Fruit fly (Drosophila melanogaster) whole organism, embryonic: ENCODE data around the gene ovm.

Experiments
- CG10274 ChIP-seq: fragments of 200-800 bp; sonication (Bioruptor generic); optimal IDR thresholded peaks from 3 replicates; lab custom pipeline; 2017; ENCODE audit warnings: missing biosample characterization, mild to moderate bottlenecking, missing genetic modification characterization
- CG12391 ChIP-seq: fragments of 200-800 bp; sonication (Bioruptor generic); optimal IDR thresholded peaks from 3 replicates; lab custom pipeline; 2018; ENCODE audit warnings: missing biosample characterization, mild to moderate bottlenecking, missing genetic modification characterization, moderate library complexity
- CG12942 ChIP-seq: fragments of 200-800 bp; sonication (Bioruptor generic); optimal IDR thresholded peaks from 3 replicates; lab custom pipeline; 2016; ENCODE audit warnings: missing biosample characterization, missing genetic modification characterization
- CG13894 ChIP-seq: fragments of 200-800 bp; sonication (Bioruptor generic); optimal IDR thresholded peaks from 3 replicates; lab custom pipeline; 2018; ENCODE audit warnings: missing biosample characterization, mild to moderate bottlenecking, missing genetic modification characterization, moderate library complexity
- CG17359 ChIP-seq: fragments of 200-800 bp; sonication (Bioruptor generic); optimal IDR thresholded peaks from 3 replicates; lab custom pipeline; 2018; ENCODE audit warnings: missing biosample characterization, mild to moderate bottlenecking, missing genetic modification characterization, moderate library complexity
- CG17568 ChIP-seq: fragments of 200-800 bp; sonication (Bioruptor generic); optimal IDR thresholded peaks from 2 replicates; lab custom pipeline; 2018; ENCODE audit warnings: missing biosample characterization, mild to moderate bottlenecking, missing genetic modification characterization, moderate library complexity
- CG17829 ChIP-seq: fragments of 200-800 bp; optimal IDR thresholded peaks from 2 replicates; lab custom pipeline; 2019; ENCODE audit warnings: missing biosample characterization, mild to moderate bottlenecking, missing genetic modification characterization, moderate library complexity
- CG17912 ChIP-seq: fragments of 200-800 bp; sonication (Bioruptor generic); optimal IDR thresholded peaks from 2 replicates; lab custom pipeline; 2018; ENCODE audit warnings: missing biosample characterization, mild to moderate bottlenecking, missing genetic modification characterization
- CG1792 ChIP-seq: fragments of 200-800 bp; sonication (Bioruptor generic); optimal IDR thresholded peaks from 2 replicates; lab custom pipeline; 2016; ENCODE audit warnings: missing biosample characterization, missing genetic modification characterization
- CG18011 ChIP-seq: fragments of 200-800 bp; sonication (Bioruptor generic); optimal IDR thresholded peaks from 2 replicates; lab custom pipeline; 2017; ENCODE audit warnings: missing biosample characterization, missing genetic modification characterization, mild to moderate bottlenecking, moderate library complexity, missing genotype
- CG1832 ChIP-seq: fragments of 200-800 bp; sonication (Bioruptor generic); optimal IDR thresholded peaks from 2 replicates; lab custom pipeline; 2017; ENCODE audit warnings: missing biosample characterization, mild to moderate bottlenecking, missing genetic modification characterization, inconsistent platforms
- CG34422 ChIP-seq: fragments of 200-800 bp; sonication (Bioruptor generic); IDR thresholded peaks from 3 replicates; pipeline ENCODE4 v1.3.6; 2022; ENCODE audit warnings: missing biosample characterization, missing genetic modification characterization
- CG43689 ChIP-seq: fragments of 200-800 bp; sonication (Bioruptor generic); IDR thresholded peaks from 2 replicates; pipeline ENCODE4 v1.3.6; 2022; ENCODE audit warnings: missing biosample characterization, missing genetic modification characterization
- CG4730 ChIP-seq: fragments of 200-800 bp; sonication (Bioruptor generic); IDR thresholded peaks from 2 replicates; pipeline ENCODE4 v1.3.6; 2022; ENCODE audit warnings: missing biosample characterization, missing genetic modification characterization
- CG6683 ChIP-seq: fragments of 200-800 bp; sonication (Bioruptor generic); optimal IDR thresholded peaks from 2 replicates; lab custom pipeline; 2017; ENCODE audit warnings: missing biosample characterization, mild to moderate bottlenecking, missing genetic modification characterization, missing genetic modification reagents
- CG6689 ChIP-seq: fragments of 200-800 bp; sonication (Bioruptor generic); IDR thresholded peaks from 2 replicates; pipeline ENCODE4 v1.3.6; 2022; ENCODE audit warnings: missing biosample characterization, missing genetic modification characterization
- CG7271 ChIP-seq: fragments of 200-800 bp; sonication (Bioruptor generic); optimal IDR thresholded peaks from 2 replicates; lab custom pipeline; 2018; ENCODE audit warnings: missing biosample characterization, mild to moderate bottlenecking, missing genetic modification characterization, moderate library complexity
- CG7372 ChIP-seq: fragments of 200-800 bp; sonication (Bioruptor generic); IDR thresholded peaks from 2 replicates; pipeline ENCODE4 v1.3.6; 2022; ENCODE audit warnings: missing biosample characterization, missing genetic modification characterization
- CG7786 ChIP-seq: fragments of 200-800 bp; sonication (Bioruptor generic); optimal IDR thresholded peaks from 2 replicates; lab custom pipeline; 2016; ENCODE audit warnings: missing biosample characterization, missing genetic modification characterization
- CG8359 ChIP-seq: fragments of 200-800 bp; sonication (Bioruptor generic); optimal IDR thresholded peaks from 2 replicates; lab custom pipeline; 2017; ENCODE audit warnings: missing biosample characterization, mild to moderate bottlenecking, missing genetic modification characterization, borderline replicate concordance
- CG8388 ChIP-seq: fragments of 200-800 bp; sonication (Bioruptor generic); optimal IDR thresholded peaks from 2 replicates; lab custom pipeline; 2019; ENCODE audit warnings: missing biosample characterization, mild to moderate bottlenecking, missing genetic modification characterization, moderate library complexity
- CG9817 ChIP-seq: fragments of 200-800 bp; sonication (Bioruptor generic); optimal IDR thresholded peaks from 2 replicates; lab custom pipeline; 2018; ENCODE audit warnings: missing biosample characterization, mild to moderate bottlenecking, missing genetic modification characterization, moderate library complexity
- Camta ChIP-seq: fragments of 200-800 bp; sonication (Bioruptor generic); optimal IDR thresholded peaks from 2 replicates; lab custom pipeline; 2016; ENCODE audit warnings: missing biosample characterization, missing genetic modification characterization
- D ChIP-seq, 2 experiments: fragments of 200-800 bp in 1 of 2; fragments of >200 bp in 1 of 2; sonication (Bioruptor generic) in 1 of 2; optimal IDR thresholded peaks; 2 replicates in 1 of 2; 3 replicates in 1 of 2; lab custom pipeline; 2017; ENCODE audit warnings: mild to moderate bottlenecking in 1 of 2, missing biosample characterization in 1 of 2, missing genetic modification characterization in 1 of 2, missing genetic modification reagents in 1 of 2
- Dip3 ChIP-seq: fragments of 200-800 bp; sonication (Bioruptor generic); optimal IDR thresholded peaks from 3 replicates; lab custom pipeline; 2016; ENCODE audit warnings: missing biosample characterization, missing genetic modification characterization
- Ets65A ChIP-seq: fragments of 200-800 bp; sonication (Bioruptor generic); peaks from one replicate; lab custom pipeline; 2016; ENCODE audit warnings: missing biosample characterization, missing genetic modification characterization
- Fer3 ChIP-seq: fragments of 200-800 bp; sonication (Bioruptor generic); optimal IDR thresholded peaks from 2 replicates; lab custom pipeline; 2018; ENCODE audit warnings: missing biosample characterization, mild to moderate bottlenecking, missing genetic modification characterization, moderate library complexity
- H2.0 ChIP-seq: fragments of 200-800 bp; sonication (Bioruptor generic); IDR thresholded peaks from 2 replicates; pipeline ENCODE4 v1.3.6; 2022; ENCODE audit warnings: missing biosample characterization, missing genetic modification characterization
- HLHmδ ChIP-seq: fragments of 200-800 bp; sonication (Bioruptor generic); optimal IDR thresholded peaks from 2 replicates; lab custom pipeline; 2018; ENCODE audit warnings: missing biosample characterization, mild to moderate bottlenecking, missing genetic modification characterization, moderate library complexity
- NC2α ChIP-seq: fragments of 200-800 bp; sonication (Bioruptor generic); optimal IDR thresholded peaks from 2 replicates; lab custom pipeline; 2016; ENCODE audit warnings: missing biosample characterization, missing genetic modification characterization
- PHDP ChIP-seq: fragments of 200-800 bp; sonication (Bioruptor generic); optimal IDR thresholded peaks from 3 replicates; lab custom pipeline; 2018; ENCODE audit warnings: missing biosample characterization, mild to moderate bottlenecking, missing genetic modification characterization, moderate library complexity
- dan ChIP-seq: fragments of 200-800 bp; sonication (Bioruptor generic); IDR thresholded peaks from 2 replicates; pipeline ENCODE4 v1.3.6; 2022; ENCODE audit warnings: missing biosample characterization, missing genetic modification characterization
- fd96Cb ChIP-seq: fragments of 200-800 bp; sonication (Bioruptor generic); optimal IDR thresholded peaks from 2 replicates; lab custom pipeline; 2018; ENCODE audit warnings: missing biosample characterization, mild to moderate bottlenecking, missing genetic modification characterization, moderate library complexity
- fu2 ChIP-seq: fragments of 200-800 bp; sonication (Bioruptor generic); optimal IDR thresholded peaks from 2 replicates; lab custom pipeline; 2016; ENCODE audit warnings: missing biosample characterization, missing genetic modification characterization
- gfzf ChIP-seq: fragments of 200-800 bp; sonication (Bioruptor generic); optimal IDR thresholded peaks from 2 replicates; lab custom pipeline; 2016; ENCODE audit warnings: missing biosample characterization, mild to moderate bottlenecking, missing genetic modification characterization, moderate library complexity
- grau ChIP-seq: fragments of 200-800 bp; optimal IDR thresholded peaks from 3 replicates; lab custom pipeline; 2019; ENCODE audit warnings: missing biosample characterization, mild to moderate bottlenecking, missing genetic modification characterization, moderate library complexity
- hb ChIP-seq: fragments of 200-800 bp; sonication (Bioruptor generic); IDR thresholded peaks from 3 replicates; pipeline ENCODE4 v1.3.6; 2022; ENCODE audit warnings: missing biosample characterization, missing genetic modification characterization; ENCODE audit not compliant: partially characterized antibody
- lilli ChIP-seq: fragments of 200-800 bp; sonication (Bioruptor generic); optimal IDR thresholded peaks from 3 replicates; lab custom pipeline; 2016; ENCODE audit warnings: missing biosample characterization, missing genetic modification characterization
- mirr ChIP-seq: fragments of 200-800 bp; sonication (Bioruptor generic); optimal IDR thresholded peaks from 3 replicates; lab custom pipeline; 2018; ENCODE audit warnings: missing biosample characterization, mild to moderate bottlenecking, missing genetic modification characterization
- otp ChIP-seq: fragments of 200-800 bp; sonication (Bioruptor generic); IDR thresholded peaks from 3 replicates; pipeline ENCODE4, ENCODE4 v1.3.6; 2022; ENCODE audit warnings: missing biosample characterization, missing genetic modification characterization
- pnt ChIP-seq: fragments of 200-800 bp; sonication (Bioruptor generic); optimal IDR thresholded peaks from 3 replicates; lab custom pipeline; 2016; ENCODE audit warnings: missing biosample characterization, missing genetic modification characterization
- pzg ChIP-seq: fragments of 200-800 bp; sonication (Bioruptor generic); optimal IDR thresholded peaks from 3 replicates; lab custom pipeline; 2018; ENCODE audit warnings: missing biosample characterization, mild to moderate bottlenecking, missing genetic modification characterization, moderate library complexity
- sens ChIP-seq: fragments of 200-800 bp; sonication (Bioruptor generic); peaks from one replicate; lab custom pipeline; 2016; ENCODE audit warnings: missing biosample characterization, missing genetic modification characterization
- slp2 ChIP-seq: fragments of 200-800 bp; sonication (Bioruptor generic); optimal IDR thresholded peaks from 2 replicates; lab custom pipeline; 2016; ENCODE audit warnings: missing biosample characterization, missing genetic modification characterization
- stwl ChIP-seq: fragments of 200-800 bp; sonication (Bioruptor generic); optimal IDR thresholded peaks from 3 replicates; lab custom pipeline; 2018; ENCODE audit warnings: missing biosample characterization, mild to moderate bottlenecking, missing genetic modification characterization, moderate library complexity
- tup ChIP-seq: fragments of 200-800 bp; sonication (Bioruptor generic); optimal IDR thresholded peaks from 2 replicates; lab custom pipeline; 2016; ENCODE audit warnings: missing biosample characterization, mild to moderate bottlenecking, missing genetic modification characterization, moderate library complexity
- tx ChIP-seq: fragments of 200-800 bp; sonication (Bioruptor generic); optimal IDR thresholded peaks from 2 replicates; lab custom pipeline; 2016; ENCODE audit warnings: missing biosample characterization, missing genetic modification characterization
- wdn ChIP-seq: fragments of 200-800 bp; sonication (Bioruptor generic); IDR thresholded peaks from 2 replicates; pipeline ENCODE4 v1.3.6; 2022; ENCODE audit warnings: missing biosample characterization, missing genetic modification characterization
- z ChIP-seq: fragments of 200-800 bp; sonication (Bioruptor generic); IDR thresholded peaks from 3 replicates; pipeline ENCODE4 v1.3.6; 2022; ENCODE audit warnings: missing biosample characterization, missing genetic modification characterization
- zf30C ChIP-seq: fragments of 200-800 bp; sonication (Bioruptor generic); optimal IDR thresholded peaks from 3 replicates; lab custom pipeline; 2018; ENCODE audit warnings: missing biosample characterization, mild to moderate bottlenecking, missing genetic modification characterization
- zfh2 ChIP-seq: fragments of 200-800 bp; sonication (Bioruptor generic); optimal IDR thresholded peaks from 2 replicates; lab custom pipeline; 2016; ENCODE audit warnings: missing biosample characterization, missing genetic modification characterization

ovm gene

DNA sequence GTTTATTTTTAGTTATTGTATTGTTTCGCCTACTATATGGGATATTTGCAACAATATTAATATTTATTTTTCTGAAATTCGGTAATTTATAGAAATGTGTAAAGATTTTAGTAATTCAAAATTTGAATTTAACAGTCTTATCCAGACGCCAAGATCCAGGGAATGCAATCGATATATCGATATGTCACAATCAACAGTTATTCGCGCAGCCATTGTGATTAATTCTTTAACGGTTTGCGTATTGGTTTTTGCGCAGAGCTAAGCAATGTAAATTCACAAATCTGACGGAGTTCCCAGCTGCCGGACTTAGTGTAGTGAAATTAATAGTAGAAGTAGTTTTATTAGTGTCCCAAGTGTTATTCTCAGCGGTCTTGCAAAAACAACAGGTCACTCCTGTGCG is 26.4 kb downstream of the ovm start, which contains the start of gene ND-15 (continued):
- TF ChIP-seq HLHmδ (GFP tag; lab: Kevin White, UChicago) (no peak), CG8388 (GFP tag; lab: Kevin White, UChicago) (no peak), otp (GFP tag; lab: Robert Waterston, UW) (no peak), fu2 (GFP tag; lab: Kevin White, UChicago) (no peak), CG7786 (no peak), CG8359 (GFP tag; lab: Kevin White, UChicago) (no peak), CG9817 (tag; lab: Kevin White, UChicago) (no peak), hb (GFP tag; lab: Robert Waterston, UW) (peak; percentile 63; the same call in 2 of the 3 replicates), CG34422 (GFP tag; lab: Robert Waterston, UW) (no peak), wdn (GFP tag; lab: Robert Waterston, UW) (no peak), dan (GFP tag; lab: Robert Waterston, UW) (no peak), CG17359 (tag; lab: Kevin White, UChicago) (no peak), PHDP (tag; lab: Kevin White, UChicago) (no peak), H2.0 (GFP tag; lab: Robert Waterston, UW) (no peak), slp2 (GFP tag; lab: Kevin White, UChicago) (no peak), CG43689 (GFP tag; lab: Robert Waterston, UW) (no peak), CG7372 (GFP tag; lab: Robert Waterston, UW) (no peak), zf30C (no peak), zfh2 (GFP tag; lab: Kevin White, UChicago) (no peak), Fer3 (tag; lab: Kevin White, UChicago) (no peak), CG1832 (GFP tag; lab: Kevin White, UChicago) (no peak), CG17829 (tag; lab: Kevin White, UChicago) (no peak), CG4730 (no peak), tx (GFP tag; lab: Kevin White, UChicago) (no peak), CG10274 (GFP tag; lab: Kevin White, UChicago) (no peak), pnt (GFP tag; lab: Kevin White, UChicago) (no peak), D (optimal IDR thresholded peaks at IDR 0.05; lab: Kevin White, UChicago) (no peak), D (GFP tag; optimal IDR thresholded peaks at IDR 0.05; lab: Kevin White, UChicago) (no peak), sens (GFP tag; lab: Kevin White, UChicago) (peak; percentile 71), grau (tag; lab: Kevin White, UChicago) (no peak), CG17912 (GFP tag; lab: Kevin White, UChicago) (no peak), NC2α (no peak), CG12942 (GFP tag; lab: Kevin White, UChicago) (no peak), fd96Cb (no peak), CG12391 (no peak), gfzf (peak; percentile 32), CG6689 (no peak), Camta (GFP tag; lab: Kevin White, UChicago) (no peak), CG13894 (tag; lab: Kevin White, UChicago) (no peak), CG17568 (no peak), stwl (tag; lab: Kevin White, UChicago) (peak; percentile 44), CG7271 (tag; lab: Kevin White, UChicago) (no peak), CG1792 (no peak), z (no peak), tup (GFP tag; lab: Kevin White, UChicago) (no peak), mirr (GFP tag; lab: Kevin White, UChicago) (no peak), lilli (GFP tag; lab: Kevin White, UChicago) (no peak), pzg (GFP tag; lab: Kevin White, UChicago) (peak; percentile 72), CG6683 (no peak), CG18011 (GFP tag; lab: Kevin White, UChicago) (no peak), Ets65A (no peak), Dip3 (GFP tag; lab: Kevin White, UChicago) (no peak)
